Worm (Caenorhabditis elegans) whole organism, late embryonic: Measurements from ENCODE around the gene srt-30.

Experiments used
- hlh-30 ChIP-seq: sonication (generic microtip); optimal IDR thresholded peaks from 2 replicates; lab custom pipeline; 2017; ENCODE audit warnings: antibody characterized with exemption, missing genetic modification characterization, missing compliant biosample characterization; ENCODE audit not compliant: insufficient read depth
- nhr-11 ChIP-seq: fragments of 150-350 bp; optimal IDR thresholded peaks from 2 replicates; lab custom pipeline; 2014; ENCODE audit warnings: missing biosample characterization, missing genetic modification characterization

DNA sequence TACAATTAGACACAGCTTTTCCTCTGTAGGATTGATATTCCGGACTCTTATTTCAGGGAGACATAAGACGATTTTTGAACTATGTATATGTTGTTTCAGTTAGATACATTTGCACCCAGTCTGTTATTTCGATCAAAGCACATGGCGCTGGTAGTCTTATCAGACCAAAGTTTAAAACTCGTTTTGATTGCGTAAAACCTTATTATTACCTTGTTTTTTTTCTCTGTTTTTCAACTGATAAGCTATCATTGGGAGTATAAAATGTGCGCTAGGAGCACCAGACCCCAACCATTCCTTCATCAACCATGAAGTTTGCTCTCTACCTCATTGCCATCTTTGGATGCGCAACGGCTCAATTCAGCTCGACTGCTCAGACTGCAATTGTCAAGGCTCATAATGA lies 12.0 kb upstream of the srt-30 start, which contains the start of gene scl-12:
- TF ChIP-seq hlh-30 (no peak), nhr-11 (tag; lab: Kevin White, UChicago) (no peak)
